Fruit fly (Drosophila melanogaster): Measurements from ENCODE around the gene CG31789.

Gene CG31789

dm6 chr2L:18623435-18623834 is 17.7 kb downstream of the CG31789 start:
- no peak for TF ChIP-seq mirr (GFP tag; optimal IDR thresholded peaks at IDR 0.05)
- 0 out of 3 replicates have a peak, but pooled peaks have one; percentile 25 for TF ChIP-seq ci (GFP tag; IDR thresholded peaks at IDR 0.05)
- TF ChIP-seq pzg (GFP tag; optimal IDR thresholded peaks at IDR 0.05), result no peak
- TF ChIP-seq prd (optimal IDR thresholded peaks at IDR 0.05), result no peak
- no peak for TF ChIP-seq prd (GFP tag; IDR thresholded peaks at IDR 0.05)
- no peak for TF ChIP-seq CG16779 (GFP tag; IDR thresholded peaks at IDR 0.05)
- no peak for TF ChIP-seq p53 (GFP tag; optimal IDR thresholded peaks at IDR 0.05)
- TF ChIP-seq psq (GFP tag; optimal IDR thresholded peaks at IDR 0.05), result no peak
- TF ChIP-seq gce (GFP tag; IDR thresholded peaks at IDR 0.05), result no peak
- no peak for TF ChIP-seq CG8290 (GFP tag; optimal IDR thresholded peaks at IDR 0.05)
- peak in 1 of 2 experiments; percentile 49 for TF ChIP-seq CG8290 (tag; optimal IDR thresholded peaks at IDR 0.05)
- no peak for TF ChIP-seq Ravus (GFP tag; IDR thresholded peaks at IDR 0.05)
- no peak for TF ChIP-seq CG13894 (tag; optimal IDR thresholded peaks at IDR 0.05)
- TF ChIP-seq E2f1 (GFP tag; IDR thresholded peaks at IDR 0.05), result no peak

- TF ChIP-seq Ets65A (GFP tag) (peak; percentile 46), ab (GFP tag; optimal IDR thresholded peaks at IDR 0.05) (no peak), Hr78 (GFP tag; optimal IDR thresholded peaks at IDR 0.05) (peak in 1 of 2 experiments; percentile 29), vvl (GFP tag; IDR thresholded peaks at IDR 0.05) (peak; percentile 60; the same call in 1 of the 2 replicates), rib (GFP tag; IDR thresholded peaks at IDR 0.05) (0 out of 2 replicates have a peak, but pooled peaks have one; percentile 21), cwo (GFP tag; optimal IDR thresholded peaks at IDR 0.05) (peak; percentile 52), sens (GFP tag) (peak; percentile 51), CG6175 (GFP tag; IDR thresholded peaks at IDR 0.05) (peak; percentile 57; the same call in 1 of the 3 replicates), CG16815 (GFP tag; optimal IDR thresholded peaks at IDR 0.05) (no peak), Pdp1 (GFP tag; optimal IDR thresholded peaks at IDR 0.05) (peak in 1 of 2 experiments; percentile 87), oc (tag; optimal IDR thresholded peaks at IDR 0.05) (peak; percentile 94), crol (GFP tag; IDR thresholded peaks at IDR 0.05) (peak; percentile 79), dan (GFP tag; IDR thresholded peaks at IDR 0.05) (no peak), Med (GFP tag) (peak; percentile 32), CG15601 (tag; optimal IDR thresholded peaks at IDR 0.05) (no peak), otp (GFP tag; IDR thresholded peaks at IDR 0.05) (0 out of 3 replicates have a peak, but pooled peaks have one; percentile 53), NK7.1 (GFP tag; optimal IDR thresholded peaks at IDR 0.05) (no peak), abd-A (tag; optimal IDR thresholded peaks at IDR 0.05) (no peak)
Measured at dm6 chr2L:18624362-18624761, 18.6 kb downstream of the CG31789 start.

- TF ChIP-seq Atf-2 (GFP tag; optimal IDR thresholded peaks at IDR 0.05) (no peak), pho (GFP tag; optimal IDR thresholded peaks at IDR 0.05) (no peak), Ptx1 (GFP tag; IDR thresholded peaks at IDR 0.05) (no peak), CG2120 (GFP tag; optimal IDR thresholded peaks at IDR 0.05) (peak; percentile 6), croc (GFP tag; conservative IDR thresholded peaks at IDR 0.05) (no peak), CG10565 (GFP tag; optimal IDR thresholded peaks at IDR 0.05) (no peak), Lpt (GFP tag; optimal IDR thresholded peaks at IDR 0.05) (no peak), Doc2 (GFP tag; IDR thresholded peaks at IDR 0.05) (no peak), gsb-n (tag; optimal IDR thresholded peaks at IDR 0.05) (no peak), tx (GFP tag; optimal IDR thresholded peaks at IDR 0.05) (no peak), CG15601 (tag; optimal IDR thresholded peaks at IDR 0.05) (no peak), Ssrp (tag; optimal IDR thresholded peaks at IDR 0.05) (no peak), trh (GFP tag; optimal IDR thresholded peaks at IDR 0.05) (no peak), ems (GFP tag; optimal IDR thresholded peaks at IDR 0.05) (no peak), CG10654 (GFP tag; optimal IDR thresholded peaks at IDR 0.05) (no peak), PHDP (tag; optimal IDR thresholded peaks at IDR 0.05) (peak; percentile 19), pros (GFP tag; optimal IDR thresholded peaks at IDR 0.05) (no peak), hth (optimal IDR thresholded peaks at IDR 0.05) (no peak), nmo (GFP tag; optimal IDR thresholded peaks at IDR 0.05) (no peak), CG12071 (GFP tag; optimal IDR thresholded peaks at IDR 0.05) (peak; percentile 45), danr (GFP tag; IDR thresholded peaks at IDR 0.05) (no peak), tgo (GFP tag; IDR thresholded peaks at IDR 0.05) (no peak)
Measured at dm6 chr2L:18625009-18625408, 19.3 kb downstream of the CG31789 start.
